Worm (Caenorhabditis elegans): ENCODE measurements around the gene ucr-1.

Gene ucr-1

DNA sequence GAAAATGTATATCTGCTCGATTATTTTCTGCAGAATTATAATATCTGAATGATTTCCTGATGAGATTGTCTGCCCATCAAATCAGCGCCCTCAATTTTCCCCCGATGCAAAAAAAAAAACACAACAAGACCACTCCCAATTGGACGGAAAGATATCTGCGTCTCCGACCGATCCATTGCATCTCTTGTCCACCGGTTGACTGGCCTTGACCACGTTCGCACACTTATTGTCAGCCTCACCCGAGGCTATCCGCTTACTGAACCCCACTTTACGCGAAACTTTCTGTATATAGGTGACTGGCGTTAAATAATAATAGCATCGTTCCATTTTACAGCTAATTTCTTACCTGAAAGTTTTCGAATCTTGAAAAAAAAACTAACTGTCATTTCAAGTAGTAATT lies 2.4 kb downstream of the ucr-1 start:
- TF ChIP-seq hmg-1.2 (GFP tag; IDR thresholded peaks at IDR 0.05): peak; percentile 33; the same call in 1 of the 2 replicates
- peak; percentile 38 for TF ChIP-seq hrde-1 (tag; optimal IDR thresholded peaks at IDR 0.05; ENCODE audit: borderline replicate concordance)
- TF ChIP-seq Y56A3A.18 (GFP tag; IDR thresholded peaks at IDR 0.05): 0 out of 2 replicates have a peak, but pooled peaks have one; percentile 35
- TF ChIP-seq ama-1 (optimal IDR thresholded peaks at IDR 0.05): peak; percentile 48
- no peak for TF ChIP-seq ama-1 (GFP tag; optimal IDR thresholded peaks at IDR 0.05)
- no peak for TF ChIP-seq attf-6 (GFP tag; IDR thresholded peaks at IDR 0.05)
- no peak for TF ChIP-seq zfh-2 (GFP tag; conservative IDR thresholded peaks at IDR 0.05)
- TF ChIP-seq dox-1 (GFP tag; IDR thresholded peaks at IDR 0.05): 0 out of 2 replicates have a peak, but pooled peaks have one; percentile 4
- peak; percentile 52; the same call in 1 of the 2 replicates for TF ChIP-seq madf-3 (GFP tag; IDR thresholded peaks at IDR 0.05)

DNA sequence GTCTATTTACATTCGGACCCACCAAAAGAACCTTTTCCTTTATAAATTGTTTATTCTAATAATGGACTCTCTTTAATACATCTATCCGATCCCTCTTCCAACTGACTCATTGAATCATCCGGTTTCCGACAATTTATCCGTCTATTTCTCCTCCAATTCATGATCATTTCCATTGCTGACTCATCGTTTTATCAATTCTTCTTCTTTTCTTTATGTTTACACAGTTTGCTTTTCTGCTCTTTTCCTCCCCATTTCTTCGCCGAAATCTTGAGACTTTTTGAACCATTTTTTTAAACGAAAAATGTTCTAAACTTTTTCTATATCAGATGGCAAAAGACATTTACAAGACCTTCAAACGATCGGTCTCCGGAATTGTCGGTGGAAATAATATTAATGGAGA lies 3.5 kb downstream of the ucr-1 start, which contains the start of gene ced-6:
Gene ced-6 (plus strand): TSS at position 327 of the 400 bp plus-strand sequence.
- TF ChIP-seq cebp-1 (GFP tag; IDR thresholded peaks at IDR 0.05): no peak
- TF ChIP-seq cebp-1 (tag; optimal IDR thresholded peaks at IDR 0.05): no peak
- no peak for TF ChIP-seq zim-3 (tag; optimal IDR thresholded peaks at IDR 0.05)
- no peak for TF ChIP-seq egl-44 (GFP tag; IDR thresholded peaks at IDR 0.05)
- no peak for TF ChIP-seq rcor-1 (GFP tag; IDR thresholded peaks at IDR 0.05)
- TF ChIP-seq sdz-38 (tag; optimal IDR thresholded peaks at IDR 0.05): no peak
- TF ChIP-seq B0019.2 (GFP tag; conservative IDR thresholded peaks at IDR 0.05): no peak
- TF ChIP-seq lsl-1 (GFP tag; optimal IDR thresholded peaks at IDR 0.05): no peak
- TF ChIP-seq madf-10 (tag; optimal IDR thresholded peaks at IDR 0.05): no peak
- no peak for TF ChIP-seq mel-28 (tag; optimal IDR thresholded peaks at IDR 0.05; ENCODE audit: borderline replicate concordance)
- no peak for TF ChIP-seq lag-1 (GFP tag; IDR thresholded peaks at IDR 0.05)
- TF ChIP-seq ztf-18 (tag; optimal IDR thresholded peaks at IDR 0.05): no peak
- no peak for TF ChIP-seq Y79H2A.3 (GFP tag; conservative IDR thresholded peaks at IDR 0.05)
- TF ChIP-seq cebp-2 (GFP tag; IDR thresholded peaks at IDR 0.05): no peak
- TF ChIP-seq nhr-27 (tag; optimal IDR thresholded peaks at IDR 0.05): no peak
- no peak for TF ChIP-seq hsf-1 (GFP tag; IDR thresholded peaks at IDR 0.05)
- TF ChIP-seq tbp1 (GFP tag; optimal IDR thresholded peaks at IDR 0.05): no peak
- no peak for TF ChIP-seq aptf-2 (GFP tag; conservative IDR thresholded peaks at IDR 0.05)
- TF ChIP-seq ceh-58 (GFP tag; IDR thresholded peaks at IDR 0.05): no peak
- no peak for TF ChIP-seq C17E4.6 (GFP tag; IDR thresholded peaks at IDR 0.05)

DNA sequence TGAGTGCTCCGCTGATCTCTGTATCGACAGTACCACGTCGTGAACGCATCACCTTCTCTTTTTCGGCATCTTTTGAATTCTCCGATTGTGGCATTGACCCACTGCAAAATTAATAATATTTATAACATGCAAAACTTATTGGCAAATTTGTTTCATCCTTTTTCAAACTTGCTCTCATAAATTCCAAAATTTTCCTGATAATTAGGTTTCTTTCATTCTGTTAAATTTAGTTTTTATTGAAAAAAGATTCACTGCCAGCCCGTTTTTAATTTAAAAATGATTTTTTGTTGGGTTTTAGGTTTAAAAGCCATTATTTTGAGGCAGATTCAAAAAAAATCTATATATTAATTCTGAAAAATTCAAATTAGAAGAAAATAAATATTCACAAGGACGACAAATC lies 8.0 kb downstream of the ucr-1 start, which contains the start of gene wdr-37:
Gene wdr-37 (minus strand): TSS at position 101 of the 400 bp plus-strand sequence.
- TF ChIP-seq chd-7 (tag; optimal IDR thresholded peaks at IDR 0.05) (no peak), hsf-1 (GFP tag; IDR thresholded peaks at IDR 0.05) (no peak), F37B4.10 (GFP tag; IDR thresholded peaks at IDR 0.05) (no peak), repo-1 (tag; optimal IDR thresholded peaks at IDR 0.05) (no peak), F57A8.1 (GFP tag; optimal IDR thresholded peaks at IDR 0.05) (no peak), nhr-90 (tag; optimal IDR thresholded peaks at IDR 0.05) (no peak), lag-1 (GFP tag; IDR thresholded peaks at IDR 0.05) (no peak), Y79H2A.3 (GFP tag; conservative IDR thresholded peaks at IDR 0.05) (no peak), madf-10 (tag; optimal IDR thresholded peaks at IDR 0.05) (no peak), ceh-58 (GFP tag; IDR thresholded peaks at IDR 0.05) (no peak), cebp-1 (GFP tag; IDR thresholded peaks at IDR 0.05) (no peak), cebp-1 (tag; optimal IDR thresholded peaks at IDR 0.05) (no peak)

DNA sequence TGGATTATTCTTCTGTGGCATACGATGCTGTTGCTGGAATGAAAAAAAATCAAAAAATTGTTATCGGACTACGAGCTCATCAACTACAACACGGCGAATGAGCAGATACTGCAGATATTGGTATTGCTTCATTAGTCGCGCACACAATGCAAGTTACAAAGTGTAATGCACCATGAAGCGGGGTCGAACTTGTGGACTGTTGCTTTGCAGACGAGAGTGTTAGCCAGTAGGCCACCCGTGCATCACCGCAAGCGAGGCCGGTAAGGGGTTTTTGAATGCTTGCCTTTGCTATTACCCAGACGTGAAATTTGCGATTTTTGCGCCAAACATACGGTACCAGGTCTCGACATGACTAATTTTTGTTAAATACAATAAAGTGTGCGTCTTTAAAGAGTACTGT lies 10.1 kb downstream of the ucr-1 start:
- peak; percentile 94 for TF ChIP-seq nfyb-1 (GFP tag; IDR thresholded peaks at IDR 0.05)
- no peak for TF ChIP-seq Y67H2A.10 (GFP tag; conservative IDR thresholded peaks at IDR 0.05)
- TF ChIP-seq snpc-1.3 (tag; optimal IDR thresholded peaks at IDR 0.05; ENCODE audit: insufficient read depth): peak; percentile 86
- no peak for TF ChIP-seq unc-62 (GFP tag; optimal IDR thresholded peaks at IDR 0.05)
- no peak for TF ChIP-seq akir-1 (GFP tag; optimal IDR thresholded peaks at IDR 0.05)
- TF ChIP-seq B0019.2 (GFP tag; conservative IDR thresholded peaks at IDR 0.05): peak; percentile 54
- peak; percentile 74 for TF ChIP-seq ztf-3 (GFP tag; optimal IDR thresholded peaks at IDR 0.05)
- TF ChIP-seq sptf-2 (GFP tag; optimal IDR thresholded peaks at IDR 0.05): peak; percentile 82
- TF ChIP-seq somi-1 (GFP tag; optimal IDR thresholded peaks at IDR 0.05): peak; percentile 76
- TF ChIP-seq hsf-1 (GFP tag; IDR thresholded peaks at IDR 0.05): peak; percentile 33; the same call in 1 of the 2 replicates
- TF ChIP-seq mes-4 (tag; optimal IDR thresholded peaks at IDR 0.05): peak; percentile 87
- TF ChIP-seq Y95B8A.8 (GFP tag; IDR thresholded peaks at IDR 0.05): peak; percentile 71; the same call in 1 of the 2 replicates
- peak; percentile 36 for TF ChIP-seq B0035.1 (tag; optimal IDR thresholded peaks at IDR 0.05)
